Worm (Caenorhabditis elegans): ENCODE data around the gene pde-4.

Gene pde-4

ce11 chrII:7651171-7651570, at the start of gene pde-4:
Gene pde-4, minus strand, starts transcription at chrII:7651246.
- no peak for TF ChIP-seq xnd-1 (tag; optimal IDR thresholded peaks at IDR 0.05)
- no peak for TF ChIP-seq ceh-40 (GFP tag; IDR thresholded peaks at IDR 0.05)
- TF ChIP-seq hsf-1 (GFP tag; IDR thresholded peaks at IDR 0.05): no peak
- TF ChIP-seq F39B2.1 (GFP tag; IDR thresholded peaks at IDR 0.05): no peak
- TF ChIP-seq ama-1 (optimal IDR thresholded peaks at IDR 0.05): no peak
- TF ChIP-seq ama-1 (GFP tag; optimal IDR thresholded peaks at IDR 0.05): no peak
- TF ChIP-seq bed-2 (GFP tag; IDR thresholded peaks at IDR 0.05): no peak

DNA sequence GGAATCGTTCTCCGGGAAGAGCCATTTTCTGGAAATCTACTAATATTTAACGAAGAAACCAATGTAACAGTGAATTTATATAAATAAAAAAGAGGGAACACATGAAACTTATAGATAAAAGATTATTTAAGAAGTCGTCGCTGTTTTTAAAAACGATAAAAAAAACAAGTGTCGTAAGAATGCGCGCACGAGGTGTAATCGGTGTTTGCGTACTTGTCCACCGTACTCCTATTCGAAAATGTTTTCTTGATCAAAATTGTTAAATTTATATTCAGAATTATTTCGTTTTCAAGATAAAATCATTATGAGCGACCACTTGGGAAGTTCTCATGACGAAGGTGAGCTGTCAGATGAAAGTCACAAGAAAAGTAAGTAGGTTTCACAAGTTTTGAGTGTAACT, 48.0 kb upstream of the pde-4 start, which contains the start of the genes moa-2 and cdk-11.1:
moa-2 (minus strand) TSS at position 25 of the 400 bp plus-strand sequence.
cdk-11.1 (plus strand) TSS at position 227 of the 400 bp plus-strand sequence.
- TF ChIP-seq lsl-1 (GFP tag; optimal IDR thresholded peaks at IDR 0.05) (peak; percentile 49), lin-35 (GFP tag; optimal IDR thresholded peaks at IDR 0.05) (no peak)

- TF ChIP-seq mel-28 (tag; optimal IDR thresholded peaks at IDR 0.05; ENCODE audit: borderline replicate concordance) (no peak), egrh-3 (GFP tag; IDR thresholded peaks at IDR 0.05) (no peak), K11D2.4 (GFP tag; IDR thresholded peaks at IDR 0.05) (no peak), C17E4.6 (GFP tag; IDR thresholded peaks at IDR 0.05) (no peak), C06A6.2 (GFP tag; conservative IDR thresholded peaks at IDR 0.05) (no peak)
Observed at ce11 chrII:7698406-7698805, 47.4 kb upstream of the pde-4 start, which contains the start of gene B0495.5. Gene B0495.5, minus strand, starts transcription at chrII:7698506.

DNA sequence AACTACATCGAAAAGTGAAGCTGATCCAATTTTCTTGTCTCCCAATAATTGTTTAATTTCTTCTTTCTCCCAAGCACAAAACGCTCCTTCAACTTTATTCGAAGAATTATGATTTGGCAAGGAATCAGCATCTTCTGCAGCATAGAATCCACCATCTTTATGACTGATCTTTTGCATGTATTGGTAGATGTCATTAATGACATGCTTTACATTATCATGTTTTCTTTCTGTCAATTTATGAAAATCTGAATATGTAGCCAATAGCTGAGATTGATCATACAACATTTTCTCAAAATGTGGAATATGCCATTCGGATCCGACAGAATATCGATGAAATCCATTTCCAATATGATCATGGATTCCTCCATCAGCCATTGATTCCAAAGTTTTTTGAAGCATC, 46.1 kb upstream of the pde-4 start:
- no peak for TF ChIP-seq atf-7 (tag; optimal IDR thresholded peaks at IDR 0.05)

DNA sequence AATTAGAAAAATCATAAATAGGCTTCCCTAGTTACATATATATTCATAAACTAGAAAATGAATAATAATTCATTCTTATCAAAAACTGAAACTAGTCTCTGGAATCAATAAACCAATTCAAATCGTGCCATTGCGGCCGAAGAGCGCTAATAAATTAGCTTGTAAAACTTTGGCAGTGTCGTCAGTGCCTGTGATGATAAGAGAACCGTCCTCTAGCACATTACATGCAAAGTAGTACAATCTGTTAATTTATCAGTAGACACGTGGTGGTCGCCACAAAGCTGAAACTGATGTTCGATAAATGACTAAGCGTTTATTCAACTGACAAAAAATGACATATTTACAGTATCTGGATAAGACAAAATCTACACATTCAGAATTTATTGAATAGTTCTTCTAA, 44.6 kb upstream of the pde-4 start:
- TF ChIP-seq snpc-3.4 (tag; optimal IDR thresholded peaks at IDR 0.05) (no peak), F22D6.2 (tag; optimal IDR thresholded peaks at IDR 0.05) (no peak), fkh-3 (tag; optimal IDR thresholded peaks at IDR 0.05) (no peak), nhr-80 (tag; optimal IDR thresholded peaks at IDR 0.05) (peak; percentile 97), lag-1 (GFP tag; IDR thresholded peaks at IDR 0.05) (no peak), ets-4 (GFP tag; optimal IDR thresholded peaks at IDR 0.05) (peak; percentile 55), Y53G8AR.9 (GFP tag; conservative IDR thresholded peaks at IDR 0.05) (no peak), let-607 (tag; optimal IDR thresholded peaks at IDR 0.05) (peak; percentile 84 to 85), T07F8.4 (tag; optimal IDR thresholded peaks at IDR 0.05) (no peak)

DNA sequence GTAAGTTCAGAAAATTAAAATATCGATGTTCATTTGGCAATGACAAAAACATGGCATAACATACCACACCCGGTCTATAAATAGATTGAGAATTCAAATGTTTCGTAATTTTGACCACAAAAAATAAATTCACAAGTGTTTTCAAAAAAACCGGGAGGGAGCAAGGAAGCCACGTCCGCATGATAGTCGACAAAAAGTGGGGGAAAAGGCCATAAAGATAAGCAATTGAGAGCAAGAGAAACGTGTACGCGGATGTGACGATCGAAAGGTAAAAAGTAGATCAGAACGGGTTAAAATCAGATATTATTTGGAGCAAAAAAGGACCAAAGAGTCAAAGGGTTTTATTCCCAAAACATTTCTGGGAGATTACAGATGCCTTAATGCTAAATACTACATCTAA, 43.7 kb upstream of the pde-4 start:
- TF ChIP-seq ets-4 (GFP tag; optimal IDR thresholded peaks at IDR 0.05): no peak
- TF ChIP-seq atf-7 (tag; optimal IDR thresholded peaks at IDR 0.05): no peak
- peak; percentile 62 for TF ChIP-seq nhr-80 (tag; optimal IDR thresholded peaks at IDR 0.05)
- TF ChIP-seq hmg-20 (GFP tag; IDR thresholded peaks at IDR 0.05): no peak
- no peak for TF ChIP-seq attf-6 (GFP tag; IDR thresholded peaks at IDR 0.05)

DNA sequence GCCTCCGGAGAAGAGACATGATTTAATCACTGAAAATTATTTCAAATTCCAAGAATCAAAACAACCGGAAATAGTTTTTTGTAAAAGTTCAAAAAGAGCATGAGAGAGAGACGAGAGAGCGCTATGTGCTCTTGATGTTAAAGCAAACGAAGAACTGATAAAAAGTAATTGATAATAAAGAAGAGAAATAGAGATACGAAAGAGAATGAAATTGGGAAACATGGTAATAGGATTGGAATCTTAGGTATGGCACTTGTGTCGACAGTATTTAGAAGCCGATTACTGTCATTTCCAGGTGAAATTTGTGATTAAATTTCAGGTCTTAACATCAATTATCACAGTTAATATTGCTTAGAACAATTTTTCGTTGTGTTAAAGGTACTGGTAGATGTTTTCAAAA, 42.9 kb upstream of the pde-4 start, which contains the start of gene nhx-2:
nhx-2 (minus strand) TSS at position 29 of the 400 bp plus-strand sequence.
- TF ChIP-seq snpc-1.3 (tag; optimal IDR thresholded peaks at IDR 0.05; ENCODE audit: insufficient read depth) (no peak), nhr-80 (tag; optimal IDR thresholded peaks at IDR 0.05) (peak; percentile 82)

Measured in whole organism, young adult.